Fruit fly (Drosophila melanogaster): Measurements from ENCODE around the gene ZAP3.

The ZAP3 gene

dm6 chrX:10045763-10046162 is 36.5 kb downstream of the ZAP3 start:
- peak; percentile 48 for TF ChIP-seq Eip78C (GFP tag)
- no peak for TF ChIP-seq topi (GFP tag; optimal IDR thresholded peaks at IDR 0.05)
- 0 out of 3 replicates have a peak, but pooled peaks have one; percentile 26 for TF ChIP-seq CG8119 (GFP tag; IDR thresholded peaks at IDR 0.05)
- no peak for TF ChIP-seq lz (GFP tag; optimal IDR thresholded peaks at IDR 0.05)
- TF ChIP-seq eg (GFP tag; IDR thresholded peaks at IDR 0.05), result peak; percentile 40; the same call in 1 of the 3 replicates
- TF ChIP-seq CG6163 (GFP tag; IDR thresholded peaks at IDR 0.05), result 0 out of 3 replicates have a peak, but pooled peaks have one; percentile 34

- TF ChIP-seq topi (GFP tag; optimal IDR thresholded peaks at IDR 0.05), result no peak
- no peak for TF ChIP-seq CG34406 (GFP tag; optimal IDR thresholded peaks at IDR 0.05)
- TF ChIP-seq CG32006 (GFP tag; optimal IDR thresholded peaks at IDR 0.05), result no peak
- TF ChIP-seq Smox (GFP tag; optimal IDR thresholded peaks at IDR 0.05), result no peak
- TF ChIP-seq net (GFP tag; optimal IDR thresholded peaks at IDR 0.05), result no peak
- no peak for TF ChIP-seq CG10631 (GFP tag; optimal IDR thresholded peaks at IDR 0.05)
- TF ChIP-seq ss (GFP tag; optimal IDR thresholded peaks at IDR 0.05), result no peak
- TF ChIP-seq Sox102F (GFP tag; optimal IDR thresholded peaks at IDR 0.05), result no peak
- TF ChIP-seq CG16779 (tag; optimal IDR thresholded peaks at IDR 0.05), result no peak
- TF ChIP-seq CG6854 (GFP tag; optimal IDR thresholded peaks at IDR 0.05), result no peak
- no peak for TF ChIP-seq salr (GFP tag; optimal IDR thresholded peaks at IDR 0.05)
- no peak for TF ChIP-seq CG11902 (GFP tag; optimal IDR thresholded peaks at IDR 0.05)
- no peak for TF ChIP-seq Ets21C (GFP tag; optimal IDR thresholded peaks at IDR 0.05)
- no peak for TF ChIP-seq OdsH (GFP tag; optimal IDR thresholded peaks at IDR 0.05)
- no peak for TF ChIP-seq Lpt (GFP tag; optimal IDR thresholded peaks at IDR 0.05)
Observed at dm6 chrX:10043873-10044272, 38.4 kb downstream of the ZAP3 start.

dm6 chrX:10039528-10039927 is 42.8 kb downstream of the ZAP3 start:
- no peak for TF ChIP-seq Gug (GFP tag; IDR thresholded peaks at IDR 0.05)
- TF ChIP-seq svp (GFP tag), result peak; percentile 94
- TF ChIP-seq Hr38 (GFP tag; optimal IDR thresholded peaks at IDR 0.05), result no peak
- TF ChIP-seq CG11902 (GFP tag; optimal IDR thresholded peaks at IDR 0.05), result no peak
- no peak for TF ChIP-seq Eip93F (GFP tag; optimal IDR thresholded peaks at IDR 0.05)
- TF ChIP-seq ss (GFP tag; optimal IDR thresholded peaks at IDR 0.05), result no peak
- TF ChIP-seq net (GFP tag; optimal IDR thresholded peaks at IDR 0.05), result no peak
- TF ChIP-seq CG4318 (GFP tag; optimal IDR thresholded peaks at IDR 0.05), result no peak
- TF ChIP-seq OdsH (GFP tag; optimal IDR thresholded peaks at IDR 0.05), result no peak
- TF ChIP-seq CG11762 (GFP tag; optimal IDR thresholded peaks at IDR 0.05; ENCODE audit: insufficient read depth), result no peak
- no peak for TF ChIP-seq pdm3 (GFP tag; optimal IDR thresholded peaks at IDR 0.05)
- TF ChIP-seq vri (GFP tag; optimal IDR thresholded peaks at IDR 0.05), result peak; percentile 38
- no peak for TF ChIP-seq Smox (GFP tag; optimal IDR thresholded peaks at IDR 0.05)
- no peak for TF ChIP-seq CG10669 (GFP tag; optimal IDR thresholded peaks at IDR 0.05)
- TF ChIP-seq Ets96B (tag; optimal IDR thresholded peaks at IDR 0.05), result no peak
- TF ChIP-seq dac (GFP tag; optimal IDR thresholded peaks at IDR 0.05), result no peak
- TF ChIP-seq Blimp-1 (GFP tag; optimal IDR thresholded peaks at IDR 0.05), result no peak
- TF ChIP-seq CG11294 (GFP tag; IDR thresholded peaks at IDR 0.05), result no peak

- TF ChIP-seq CG8119 (GFP tag; IDR thresholded peaks at IDR 0.05), result 0 out of 3 replicates have a peak, but pooled peaks have one; percentile 2
- no peak for TF ChIP-seq CG8319 (GFP tag; optimal IDR thresholded peaks at IDR 0.05)
Observed at dm6 chrX:10029730-10030129, 52.6 kb downstream of the ZAP3 start.

All from whole organism, prepupa.